Fruit fly (Drosophila melanogaster): Measurements from ENCODE around the gene dsx.

The dsx gene

DNA sequence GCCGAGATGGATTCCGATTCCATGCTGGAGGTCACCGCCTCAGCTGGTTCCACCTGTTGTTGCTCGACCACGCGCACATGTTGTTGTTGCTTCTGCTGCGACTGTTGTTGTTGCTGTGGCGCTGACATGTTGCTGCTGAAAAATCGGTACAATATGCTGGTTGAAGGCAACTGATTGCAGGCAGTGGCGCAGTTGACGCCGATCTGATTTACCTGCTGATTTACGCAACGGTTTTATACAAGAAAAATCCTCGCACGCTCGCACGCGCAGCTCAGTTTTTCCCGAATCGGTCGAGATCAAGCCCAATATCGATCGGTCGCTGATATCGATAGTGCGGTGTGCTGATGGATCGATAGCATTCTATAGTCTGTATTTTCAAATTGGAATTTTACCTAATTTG, 55.7 kb downstream of the dsx start, which contains the start of gene Prat:
Prat (minus strand) TSS at position 298 of the 400 bp plus-strand sequence.
- TF ChIP-seq CG34406 (GFP tag; optimal IDR thresholded peaks at IDR 0.05) (no peak), svp (GFP tag) (peak; percentile 79), CG6854 (GFP tag; optimal IDR thresholded peaks at IDR 0.05) (no peak), CG1621 (tag; optimal IDR thresholded peaks at IDR 0.05) (no peak), CG6808 (GFP tag; optimal IDR thresholded peaks at IDR 0.05) (no peak), esn (GFP tag; optimal IDR thresholded peaks at IDR 0.05) (peak; percentile 0), cyc (GFP tag; optimal IDR thresholded peaks at IDR 0.05) (no peak), CG11294 (GFP tag; IDR thresholded peaks at IDR 0.05) (no peak), vri (GFP tag; optimal IDR thresholded peaks at IDR 0.05) (no peak), Eip75B (GFP tag; optimal IDR thresholded peaks at IDR 0.05) (no peak), CG11762 (GFP tag; optimal IDR thresholded peaks at IDR 0.05; ENCODE audit: insufficient read depth) (no peak), CG4318 (GFP tag; optimal IDR thresholded peaks at IDR 0.05) (no peak), Blimp-1 (GFP tag; optimal IDR thresholded peaks at IDR 0.05) (no peak)

DNA sequence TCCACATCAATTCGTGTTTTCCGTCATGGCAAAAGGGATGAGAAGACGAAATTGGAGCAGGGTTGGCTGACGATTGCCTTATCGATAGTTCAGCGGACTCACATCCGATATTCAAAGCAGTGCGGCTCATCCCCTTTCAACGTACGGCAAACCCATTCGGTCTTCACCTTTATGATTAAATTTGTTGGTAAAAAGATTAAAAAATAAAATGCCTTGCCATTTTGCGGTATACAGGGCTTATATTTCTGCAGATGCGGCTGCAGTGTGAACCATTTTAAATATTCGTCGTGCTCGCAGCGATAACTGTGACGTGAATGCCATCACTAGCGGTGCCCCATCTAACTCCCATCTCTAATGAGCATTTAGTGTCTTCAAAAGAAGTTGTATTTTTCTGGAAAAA, 59.9 kb downstream of the dsx start, which contains the start of the genes Taf7 and EMC1:
Taf7 (plus strand) TSS at position 23 of the 400 bp plus-strand sequence.
EMC1 (minus strand) TSS at position 53 of the 400 bp plus-strand sequence.
- TF ChIP-seq lz (GFP tag; optimal IDR thresholded peaks at IDR 0.05) (peak; percentile 58), cyc (GFP tag; optimal IDR thresholded peaks at IDR 0.05) (peak; percentile 34), esn (GFP tag; optimal IDR thresholded peaks at IDR 0.05) (peak; percentile 42), CG31627 (GFP tag; optimal IDR thresholded peaks at IDR 0.05) (peak; percentile 53), CG11294 (GFP tag; IDR thresholded peaks at IDR 0.05) (no peak), Sox15 (GFP tag; optimal IDR thresholded peaks at IDR 0.05) (peak; percentile 20), dac (GFP tag; optimal IDR thresholded peaks at IDR 0.05) (no peak), CG3032 (tag; optimal IDR thresholded peaks at IDR 0.05) (peak; percentile 42), svp (GFP tag) (peak; percentile 85), dsx (GFP tag; optimal IDR thresholded peaks at IDR 0.05; ENCODE audit: poor library complexity, severe bottlenecking) (no peak), CG11902 (GFP tag; optimal IDR thresholded peaks at IDR 0.05) (no peak), Sox102F (GFP tag; optimal IDR thresholded peaks at IDR 0.05) (no peak)

DNA sequence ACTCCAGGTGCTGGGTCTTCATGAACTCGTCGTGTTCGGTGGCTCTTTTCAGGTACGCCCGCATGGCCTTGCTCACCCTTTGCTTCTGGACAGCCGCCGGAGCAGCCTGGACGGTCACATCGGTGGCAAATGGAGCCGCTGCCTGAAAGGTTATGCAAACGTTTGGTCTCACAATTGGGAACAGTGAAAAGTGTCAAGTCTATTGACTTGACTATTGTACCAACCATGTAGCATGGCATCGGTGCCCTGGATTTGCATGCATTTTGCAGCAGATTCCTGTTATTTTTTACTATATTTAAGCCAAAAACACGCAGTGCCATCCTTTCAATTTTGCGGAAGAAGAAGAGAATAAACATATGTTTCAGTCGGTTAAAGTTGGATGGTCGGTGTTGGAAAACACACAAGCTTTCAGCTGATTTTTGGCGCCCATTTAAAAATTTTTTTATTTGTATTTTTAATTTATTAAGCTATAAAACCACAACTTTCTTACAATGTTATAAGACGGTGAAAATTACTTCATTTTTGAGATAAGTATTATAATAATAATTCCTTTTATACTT, 64.8 kb downstream of the dsx start, which contains the start of gene mRpS9:
mRpS9 (minus strand) TSS at position 355 of the 560 bp plus-strand sequence.
- TF ChIP-seq Smox (GFP tag; optimal IDR thresholded peaks at IDR 0.05) (no peak), Sox14 (GFP tag; optimal IDR thresholded peaks at IDR 0.05) (no peak), Lpt (GFP tag; optimal IDR thresholded peaks at IDR 0.05) (no peak), Gug (GFP tag; IDR thresholded peaks at IDR 0.05) (no peak), CG32006 (GFP tag; optimal IDR thresholded peaks at IDR 0.05) (no peak), Ets96B (tag; optimal IDR thresholded peaks at IDR 0.05) (no peak), CG3919 (GFP tag; optimal IDR thresholded peaks at IDR 0.05) (no peak)

DNA sequence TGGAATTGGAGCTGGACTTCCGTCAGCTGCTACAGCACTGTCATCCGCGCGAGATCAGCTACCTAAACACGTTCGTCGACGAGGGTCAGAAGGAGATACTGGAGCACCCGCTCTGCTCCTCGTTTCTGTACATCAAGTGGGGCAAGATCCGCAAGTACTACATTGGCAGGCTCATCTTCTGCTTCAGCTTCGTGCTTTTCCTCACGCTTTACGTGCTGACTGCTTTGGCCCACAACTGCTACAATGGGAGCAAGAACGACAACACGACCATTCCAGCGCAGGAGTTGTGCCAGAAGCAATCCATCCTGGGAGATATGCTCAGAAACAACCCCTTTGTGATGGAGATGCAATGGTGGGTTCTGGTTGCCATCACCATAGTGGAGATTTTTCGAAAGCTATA, 67.9 kb downstream of the dsx start:
- TF ChIP-seq Ets21C (GFP tag; optimal IDR thresholded peaks at IDR 0.05) (no peak), CG34406 (GFP tag; optimal IDR thresholded peaks at IDR 0.05) (no peak), esn (GFP tag; optimal IDR thresholded peaks at IDR 0.05) (no peak), CG11762 (GFP tag; optimal IDR thresholded peaks at IDR 0.05; ENCODE audit: insufficient read depth) (no peak), dsx (GFP tag; optimal IDR thresholded peaks at IDR 0.05; ENCODE audit: poor library complexity, severe bottlenecking) (no peak), fd85E (GFP tag; optimal IDR thresholded peaks at IDR 0.05) (no peak), svp (GFP tag) (no peak)

DNA sequence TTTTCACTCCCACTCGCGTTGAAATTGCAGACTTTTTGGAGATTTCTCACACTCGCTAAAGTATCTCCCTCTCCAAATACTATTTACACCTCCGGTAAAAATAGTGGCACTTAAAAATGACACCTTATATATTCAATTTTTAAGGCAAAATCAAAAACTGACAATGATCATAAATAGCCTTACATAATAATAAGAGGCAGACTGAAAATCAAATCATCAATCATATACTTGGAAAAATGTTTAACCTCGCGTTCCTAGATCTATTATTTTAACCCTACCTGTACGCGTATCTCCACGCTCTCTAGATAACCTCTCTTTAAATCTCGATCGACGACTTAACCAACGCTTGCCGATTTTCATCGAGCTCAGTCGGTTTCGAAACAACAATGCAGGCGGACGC, 71.8 kb downstream of the dsx start:
- TF ChIP-seq fd59A (GFP tag; optimal IDR thresholded peaks at IDR 0.05) (peak; percentile 78), CG6792 (GFP tag; optimal IDR thresholded peaks at IDR 0.05) (no peak), Ets96B (tag; optimal IDR thresholded peaks at IDR 0.05) (peak; percentile 91), CG34406 (GFP tag; optimal IDR thresholded peaks at IDR 0.05) (peak; percentile 82), eg (GFP tag; IDR thresholded peaks at IDR 0.05) (peak; percentile 97), Eip78C (GFP tag) (peak; percentile 98), CG7368 (GFP tag; optimal IDR thresholded peaks at IDR 0.05) (peak; percentile 88), pdm3 (GFP tag; optimal IDR thresholded peaks at IDR 0.05) (peak; percentile 86), OdsH (GFP tag; optimal IDR thresholded peaks at IDR 0.05) (peak; percentile 76), net (GFP tag; optimal IDR thresholded peaks at IDR 0.05) (peak; percentile 86), dac (GFP tag; optimal IDR thresholded peaks at IDR 0.05) (peak; percentile 84), CG11762 (GFP tag; optimal IDR thresholded peaks at IDR 0.05; ENCODE audit: insufficient read depth) (peak; percentile 88), CG11902 (GFP tag; optimal IDR thresholded peaks at IDR 0.05) (peak; percentile 69), Hr38 (GFP tag; optimal IDR thresholded peaks at IDR 0.05) (no peak), Smox (GFP tag; optimal IDR thresholded peaks at IDR 0.05) (no peak), Hr39 (GFP tag; optimal IDR thresholded peaks at IDR 0.05) (no peak), CG6163 (GFP tag; IDR thresholded peaks at IDR 0.05) (peak; percentile 95), fd85E (GFP tag; optimal IDR thresholded peaks at IDR 0.05) (peak; percentile 64), spab (GFP tag; optimal IDR thresholded peaks at IDR 0.05) (peak; percentile 83), CG15336 (GFP tag; IDR thresholded peaks at IDR 0.05) (peak; percentile 98)
